Fruit fly (Drosophila melanogaster) Kc167 (cell line): ENCODE measurements around the gene CG43675.

Experiments used
- Sin3A ChIP-seq: fragments of >200 bp; optimal IDR thresholded peaks from 2 replicates; lab custom pipeline; 2018; ENCODE audit warnings: missing external identifiers
- h ChIP-seq: fragments of >200 bp; optimal IDR thresholded peaks from 3 replicates; lab custom pipeline; 2018; ENCODE audit warnings: missing external identifiers
- insv ChIP-seq: fragments of >200 bp; optimal IDR thresholded peaks from 3 replicates; lab custom pipeline; 2018; ENCODE audit warnings: missing external identifiers
- psq ChIP-seq: fragments of >200 bp; optimal IDR thresholded peaks from 2 replicates; lab custom pipeline; 2017; ENCODE audit warnings: missing external identifiers
- ttk ChIP-seq: sonication (Bioruptor generic); optimal IDR thresholded peaks from 2 replicates; lab custom pipeline; 2017; ENCODE audit warnings: missing external identifiers

- TF ChIP-seq Sin3A (lab: Kevin White, UChicago), result no peak
- TF ChIP-seq psq (lab: Kevin White, UChicago), result no peak
- no peak for TF ChIP-seq h (lab: Kevin White, UChicago)
- no peak for TF ChIP-seq ttk (lab: Kevin White, UChicago)
- TF ChIP-seq insv (lab: Kevin White, UChicago), result no peak
These were observed 4.5 kb upstream of the CG43675 start for dm6 chr3R:9350561-9351379.
